Fruit fly (Drosophila melanogaster): Measurements from ENCODE around the gene CG11334.

CG11334 gene

dm6 chr3R:31438856-31439255, 24.0 kb downstream of the CG11334 start:
- TF ChIP-seq noc (tag; optimal IDR thresholded peaks at IDR 0.05), result no peak

- TF ChIP-seq noc (tag; optimal IDR thresholded peaks at IDR 0.05), result no peak
These were observed 25.3 kb downstream of the CG11334 start for dm6 chr3R:31437420-31438058.

- TF ChIP-seq noc (tag; optimal IDR thresholded peaks at IDR 0.05), result peak; percentile 3
These were observed 27.2 kb downstream of the CG11334 start for dm6 chr3R:31435619-31436018.

- no peak for TF ChIP-seq noc (tag; optimal IDR thresholded peaks at IDR 0.05)
These were observed 38.4 kb downstream of the CG11334 start for dm6 chr3R:31424427-31424826.

dm6 chr3R:31421995-31422394, 40.8 kb downstream of the CG11334 start:
- TF ChIP-seq noc (tag; optimal IDR thresholded peaks at IDR 0.05), result no peak

dm6 chr3R:31420675-31421074, 42.2 kb downstream of the CG11334 start:
- TF ChIP-seq noc (tag; optimal IDR thresholded peaks at IDR 0.05), result no peak

dm6 chr3R:31419531-31419930, 43.3 kb downstream of the CG11334 start:
- no peak for TF ChIP-seq noc (tag; optimal IDR thresholded peaks at IDR 0.05)
